Fruit fly (Drosophila melanogaster) whole organism: ENCODE results near the gene Pbp45.

Experiments
- CG8478 ChIP-seq: fragments of >200 bp; optimal IDR thresholded peaks from 2 replicates; lab custom pipeline; 2018; ENCODE audit warnings: inconsistent platforms
- pan ChIP-seq: fragments of >200 bp; optimal IDR thresholded peaks from 2 replicates; lab custom pipeline; 2017
- psq ChIP-seq: fragments of >200 bp; optimal IDR thresholded peaks from 2 replicates; lab custom pipeline; 2017
- usp ChIP-seq: fragments of >200 bp; optimal IDR thresholded peaks from 2 replicates; lab custom pipeline; 2017; ENCODE audit warnings: missing biosample characterization, missing genetic modification characterization, mixed read lengths

- no peak for TF ChIP-seq psq (lab: Kevin White, UChicago)
- no peak for TF ChIP-seq usp (GFP tag; lab: Kevin White, UChicago)
- TF ChIP-seq CG8478 (lab: Kevin White, UChicago) = no peak
- TF ChIP-seq pan (lab: Kevin White, UChicago) = no peak
Observed at dm6 chr3R:15857189-15857767, 18.0 kb upstream of the Pbp45 start, which contains the start of gene Hmt-1.
